Worm (Caenorhabditis elegans) whole organism, dauer: Measurements from ENCODE around the gene ZC53.2.

ENCODE experiments used
- unc-62 ChIP-seq: sonication (generic microtip); optimal IDR thresholded peaks from 2 replicates; lab custom pipeline; 2017; ENCODE audit warnings: missing biosample characterization, missing genetic modification reagents, missing genetic modification characterization

The ZC53.2 gene

DNA sequence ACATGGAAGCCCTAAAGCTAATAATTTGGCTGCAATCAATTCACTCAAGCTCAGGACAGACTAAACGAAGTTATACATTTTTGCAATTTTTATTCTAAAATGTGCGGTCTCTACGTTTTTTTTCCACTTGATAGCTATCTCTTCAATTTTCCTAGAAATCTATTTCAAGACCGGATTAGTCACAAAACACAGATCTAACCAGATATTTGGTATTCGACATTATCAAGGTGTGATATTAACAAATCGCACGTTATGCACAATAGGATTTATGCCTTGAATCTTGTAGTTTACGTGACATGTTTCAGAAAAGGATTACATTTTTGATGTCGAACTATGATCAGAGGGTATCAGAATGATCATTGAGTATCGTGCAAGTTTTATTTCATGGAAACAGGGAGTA is 22.6 kb downstream of the ZC53.2 start:
- TF ChIP-seq unc-62 (GFP tag; lab: Kevin White, UChicago): no peak

DNA sequence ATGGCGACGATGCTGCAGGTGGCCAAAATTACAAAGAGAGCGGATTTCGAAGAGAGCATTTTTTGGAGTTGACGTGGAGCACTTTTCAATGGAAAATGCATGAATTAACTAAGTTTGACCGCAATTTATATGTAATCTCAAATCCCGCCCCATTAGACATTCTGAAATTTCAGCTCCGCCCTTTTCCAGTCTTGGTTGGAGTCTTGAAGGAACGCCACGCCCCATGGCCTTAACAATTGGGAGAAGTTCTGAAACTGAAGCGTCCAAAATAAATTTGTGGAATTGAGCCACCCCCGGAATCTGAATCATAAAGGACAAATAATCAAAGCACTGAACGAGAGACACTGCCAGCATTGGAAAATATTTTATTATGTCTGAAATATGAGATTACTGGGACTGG is 26.8 kb downstream of the ZC53.2 start, which contains the start of gene B0294.1:
B0294.1 (minus strand) TSS at position 101 of the 400 bp plus-strand sequence.
- TF ChIP-seq unc-62 (GFP tag; lab: Kevin White, UChicago): no peak

DNA sequence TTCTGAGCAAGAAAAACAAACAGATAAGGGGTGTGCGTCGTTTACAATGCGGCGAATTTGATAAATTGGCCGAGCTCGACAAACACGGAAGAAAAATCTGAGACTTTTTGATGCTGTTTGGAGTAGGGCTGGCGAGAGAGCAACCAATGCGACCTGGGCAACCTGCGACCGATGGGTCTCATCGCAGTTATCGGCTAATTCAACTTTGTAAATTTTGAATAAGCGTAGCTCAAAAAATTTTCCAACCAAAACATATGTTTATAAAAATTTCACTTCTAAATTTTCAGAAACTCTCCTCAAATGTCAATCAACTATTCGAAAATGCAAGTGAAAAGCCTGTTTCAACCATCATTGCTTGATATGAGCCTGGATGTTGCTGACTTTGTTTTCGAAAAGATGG is 32.2 kb downstream of the ZC53.2 start, which contains the start of gene B0294.3:
B0294.3 (plus strand) TSS at position 301 of the 400 bp plus-strand sequence.
- TF ChIP-seq unc-62 (GFP tag; lab: Kevin White, UChicago): no peak

- TF ChIP-seq unc-62 (GFP tag; lab: Kevin White, UChicago): no peak
Observed at ce11 chrX:1890817-1891216, 33.2 kb downstream of the ZC53.2 start.

DNA sequence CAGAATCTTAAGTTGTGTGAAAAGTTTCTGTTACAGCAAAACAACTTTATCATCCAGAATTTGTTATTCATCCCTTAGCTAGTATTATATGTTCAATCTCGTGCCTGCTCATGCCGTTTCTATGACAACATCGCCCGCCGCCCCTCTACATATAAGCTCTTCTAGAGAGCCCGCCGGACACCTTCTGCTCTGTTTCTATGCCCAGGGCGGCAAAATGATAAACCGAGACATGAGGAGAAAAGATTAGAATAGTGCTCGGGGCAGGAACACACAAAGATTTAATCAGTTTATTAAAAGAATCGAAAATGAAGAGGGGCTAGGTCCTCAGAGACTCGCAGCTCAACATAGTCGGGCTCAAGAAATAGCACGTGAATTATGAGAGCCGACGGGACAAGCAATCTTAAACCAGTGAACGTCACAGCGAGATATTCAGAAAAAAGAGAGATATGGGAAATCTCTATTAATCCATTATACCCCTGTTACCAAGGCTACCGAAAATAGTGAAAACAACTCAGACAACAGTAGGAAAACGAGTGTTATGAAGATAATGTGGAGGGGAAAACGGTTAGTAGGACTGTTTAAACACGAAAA is 35.5 kb downstream of the ZC53.2 start:
- no peak for TF ChIP-seq unc-62 (GFP tag; lab: Kevin White, UChicago)

ce11 chrX:1880665-1881064 is 43.4 kb downstream of the ZC53.2 start:
- no peak for TF ChIP-seq unc-62 (GFP tag; lab: Kevin White, UChicago)
